Fruit fly (Drosophila melanogaster) whole organism, embryonic: Measurements from ENCODE around the gene CstF64.
A peak's percentile ranks its signal among the peaks of the same experiment; 100 is the strongest.

Experiments
- Asciz ChIP-seq: fragments of 200-800 bp; sonication (Bioruptor generic); optimal IDR thresholded peaks from 2 replicates; lab custom pipeline; 2017; ENCODE audit warnings: missing biosample characterization, mild to moderate bottlenecking, missing genetic modification characterization, missing genetic modification reagents
- Atf-2 ChIP-seq: fragments of 200-800 bp; sonication (Bioruptor generic); optimal IDR thresholded peaks from 2 replicates; lab custom pipeline; 2016; ENCODE audit warnings: missing biosample characterization, missing genetic modification characterization
- B-H1 ChIP-seq: fragments of 200-800 bp; sonication (Bioruptor generic); IDR thresholded peaks from 3 replicates; pipeline ENCODE4 v1.3.6; 2022; ENCODE audit warnings: missing biosample characterization, missing genetic modification characterization
- BEAF-32 ChIP-seq: fragments of 200-800 bp; sonication (Bioruptor generic); optimal IDR thresholded peaks from 3 replicates; lab custom pipeline; 2017; ENCODE audit warnings: missing biosample characterization, missing genetic modification characterization, mild to moderate bottlenecking, moderate library complexity, missing genetic modification reagents
- Bdp1 ChIP-seq: fragments of 200-800 bp; sonication (Bioruptor generic); optimal IDR thresholded peaks from 3 replicates; lab custom pipeline; 2016; ENCODE audit warnings: missing biosample characterization, missing genetic modification characterization
- CG11085 ChIP-seq: fragments of 200-800 bp; sonication (Bioruptor generic); IDR thresholded peaks from 2 replicates; pipeline ENCODE4 v1.3.6; 2022; ENCODE audit warnings: missing biosample characterization, missing genetic modification characterization
- CG11695 ChIP-seq: fragments of 200-800 bp; sonication (Bioruptor generic); IDR thresholded peaks from 3 replicates; pipeline ENCODE4 v1.3.6; 2022; ENCODE audit warnings: missing biosample characterization, missing genetic modification characterization
- CG11723 ChIP-seq: fragments of 200-800 bp; sonication (Bioruptor generic); optimal IDR thresholded peaks from 2 replicates; lab custom pipeline; 2017; ENCODE audit warnings: missing biosample characterization, mild to moderate bottlenecking, missing genetic modification characterization
- CG1233 ChIP-seq: fragments of 200-800 bp; sonication (Bioruptor generic); optimal IDR thresholded peaks from 4 replicates; lab custom pipeline; 2018; ENCODE audit warnings: missing biosample characterization, mild to moderate bottlenecking, missing genetic modification characterization
- CG12942 ChIP-seq: fragments of 200-800 bp; sonication (Bioruptor generic); optimal IDR thresholded peaks from 3 replicates; lab custom pipeline; 2016; ENCODE audit warnings: missing biosample characterization, missing genetic modification characterization
- CG13775 ChIP-seq: fragments of 200-800 bp; sonication (Bioruptor generic); optimal IDR thresholded peaks from 3 replicates; lab custom pipeline; 2017; ENCODE audit warnings: missing biosample characterization, mild to moderate bottlenecking, missing genetic modification characterization
- CG13894 ChIP-seq: fragments of 200-800 bp; sonication (Bioruptor generic); optimal IDR thresholded peaks from 3 replicates; lab custom pipeline; 2018; ENCODE audit warnings: missing biosample characterization, mild to moderate bottlenecking, missing genetic modification characterization, moderate library complexity
- CG14667 ChIP-seq: fragments of 200-800 bp; sonication (Bioruptor generic); IDR thresholded peaks from 2 replicates; pipeline ENCODE4 v1.3.6; 2022; ENCODE audit warnings: missing biosample characterization, missing genetic modification characterization
- CG15479 ChIP-seq: fragments of 200-800 bp; sonication (Bioruptor generic); optimal IDR thresholded peaks from 3 replicates; lab custom pipeline; 2019; ENCODE audit warnings: missing biosample characterization, mild to moderate bottlenecking, missing genetic modification characterization, moderate library complexity
- CG16863 ChIP-seq: fragments of 200-800 bp; sonication (Bioruptor generic); optimal IDR thresholded peaks from 3 replicates; lab custom pipeline; 2016; ENCODE audit warnings: missing biosample characterization, missing genetic modification characterization
- CG17568 ChIP-seq: fragments of 200-800 bp; sonication (Bioruptor generic); optimal IDR thresholded peaks from 2 replicates; lab custom pipeline; 2018; ENCODE audit warnings: missing biosample characterization, mild to moderate bottlenecking, missing genetic modification characterization, moderate library complexity
- CG18262 ChIP-seq: fragments of 200-800 bp; optimal IDR thresholded peaks from 3 replicates; lab custom pipeline; 2019; ENCODE audit warnings: missing biosample characterization, mild to moderate bottlenecking, missing genetic modification characterization, moderate library complexity
- CG31224 ChIP-seq: fragments of 200-800 bp; sonication (Bioruptor generic); IDR thresholded peaks from 2 replicates; pipeline ENCODE4 v1.3.6; 2022; ENCODE audit warnings: missing biosample characterization, missing genetic modification characterization
- CG31365 ChIP-seq: fragments of 200-800 bp; sonication (Bioruptor generic); optimal IDR thresholded peaks from 2 replicates; lab custom pipeline; 2018; ENCODE audit warnings: missing biosample characterization, mild to moderate bottlenecking, missing genetic modification characterization
- CG34376 ChIP-seq: fragments of 200-800 bp; sonication (Bioruptor generic); optimal IDR thresholded peaks from 2 replicates; lab custom pipeline; 2018; ENCODE audit warnings: missing biosample characterization, mild to moderate bottlenecking, missing genetic modification characterization
- CG3838 ChIP-seq: fragments of 200-800 bp; sonication (Bioruptor generic); optimal IDR thresholded peaks from 3 replicates; lab custom pipeline; 2016; ENCODE audit warnings: missing biosample characterization, missing genetic modification characterization
- CG4617 ChIP-seq: fragments of 200-800 bp; sonication (Bioruptor generic); optimal IDR thresholded peaks from 3 replicates; lab custom pipeline; 2016; ENCODE audit warnings: missing biosample characterization, missing genetic modification characterization, borderline replicate concordance
- CG4820 ChIP-seq: fragments of 200-800 bp; sonication (Bioruptor generic); optimal IDR thresholded peaks from 3 replicates; lab custom pipeline; 2016; ENCODE audit warnings: missing biosample characterization, missing genetic modification characterization
- CG6254 ChIP-seq: fragments of 200-800 bp; sonication (Bioruptor generic); optimal IDR thresholded peaks from 3 replicates; lab custom pipeline; 2017; ENCODE audit warnings: mild to moderate bottlenecking, missing biosample characterization, missing genetic modification reagents, missing genetic modification characterization
- Camta ChIP-seq: fragments of 200-800 bp; sonication (Bioruptor generic); optimal IDR thresholded peaks from 2 replicates; lab custom pipeline; 2016; ENCODE audit warnings: missing biosample characterization, missing genetic modification characterization
- Eip74EF ChIP-seq, 2 experiments: fragments of 200-800 bp in 1 of 2; fragments of >200 bp in 1 of 2; sonication (Bioruptor generic) in 1 of 2; optimal IDR thresholded peaks; 2 replicates each; lab custom pipeline; 2017 to 2019; ENCODE audit warnings: missing biosample characterization in 2 of 2, missing genetic modification characterization in 2 of 2, mild to moderate bottlenecking in 1 of 2, moderate library complexity in 1 of 2
- HLHmδ ChIP-seq: fragments of 200-800 bp; sonication (Bioruptor generic); optimal IDR thresholded peaks from 2 replicates; lab custom pipeline; 2018; ENCODE audit warnings: missing biosample characterization, mild to moderate bottlenecking, missing genetic modification characterization, moderate library complexity
- Hand ChIP-seq: fragments of 200-800 bp; sonication (Bioruptor generic); optimal IDR thresholded peaks from 2 replicates; lab custom pipeline; 2017; ENCODE audit warnings: mild to moderate bottlenecking, missing biosample characterization, missing genetic modification reagents, missing genetic modification characterization
- Scr ChIP-seq: fragments of 200-800 bp; sonication (Bioruptor generic); IDR thresholded peaks from 2 replicates; pipeline ENCODE4 v1.3.6; 2022; ENCODE audit warnings: missing biosample characterization, missing genetic modification characterization; ENCODE audit not compliant: partially characterized antibody
- Xrp1 ChIP-seq: fragments of 200-800 bp; sonication (Bioruptor generic); IDR thresholded peaks from 2 replicates; pipeline ENCODE4 v1.3.6; 2022; ENCODE audit warnings: missing biosample characterization, missing genetic modification characterization
- bsh ChIP-seq, 2 experiments: fragments of 200-800 bp; sonication (Bioruptor generic); optimal IDR thresholded peaks; 2 replicates each; lab custom pipeline; 2017 to 2018; ENCODE audit warnings: mild to moderate bottlenecking in 2 of 2, missing biosample characterization in 2 of 2, missing genetic modification characterization in 2 of 2, moderate library complexity in 1 of 2
- fd102C ChIP-seq: fragments of 200-800 bp; sonication (Bioruptor generic); optimal IDR thresholded peaks from 2 replicates; lab custom pipeline; 2018; ENCODE audit warnings: missing biosample characterization, mild to moderate bottlenecking, missing genetic modification characterization, moderate library complexity
- fru ChIP-seq: fragments of >200 bp; optimal IDR thresholded peaks from 2 replicates; lab custom pipeline; 2017
- gsb-n ChIP-seq: fragments of 200-800 bp; sonication (Bioruptor generic); optimal IDR thresholded peaks from 3 replicates; lab custom pipeline; 2018; ENCODE audit warnings: missing biosample characterization, mild to moderate bottlenecking, missing genetic modification characterization
- hb ChIP-seq: fragments of 200-800 bp; sonication (Bioruptor generic); IDR thresholded peaks from 3 replicates; pipeline ENCODE4 v1.3.6; 2022; ENCODE audit warnings: missing biosample characterization, missing genetic modification characterization; ENCODE audit not compliant: partially characterized antibody
- ken ChIP-seq: fragments of 200-800 bp; sonication (Bioruptor generic); IDR thresholded peaks from 3 replicates; pipeline ENCODE4 v1.3.6; 2022; ENCODE audit warnings: missing biosample characterization, missing genetic modification characterization
- lab ChIP-seq: fragments of 200-800 bp; sonication (Bioruptor generic); optimal IDR thresholded peaks from 3 replicates; lab custom pipeline; 2017; ENCODE audit warnings: missing biosample characterization, missing genetic modification characterization, mild to moderate bottlenecking, moderate library complexity, missing genetic modification reagents
- pfk ChIP-seq: fragments of 200-800 bp; sonication (Bioruptor generic); optimal IDR thresholded peaks from 2 replicates; lab custom pipeline; 2018; ENCODE audit warnings: missing biosample characterization, mild to moderate bottlenecking, missing genetic modification characterization, moderate library complexity
- ranshi ChIP-seq: fragments of 200-800 bp; sonication (Bioruptor generic); IDR thresholded peaks from 2 replicates; pipeline ENCODE4 v1.3.6; 2022; ENCODE audit warnings: missing biosample characterization, missing genetic modification characterization
- row ChIP-seq: fragments of 200-800 bp; sonication (Bioruptor generic); IDR thresholded peaks from 3 replicates; pipeline ENCODE4 v1.3.6; 2022; ENCODE audit warnings: missing biosample characterization, missing genetic modification characterization
- run ChIP-seq: fragments of 200-800 bp; sonication (Bioruptor generic); optimal IDR thresholded peaks from 3 replicates; lab custom pipeline; 2018; ENCODE audit warnings: missing biosample characterization, mild to moderate bottlenecking, missing genetic modification characterization
- shn ChIP-seq: fragments of 200-800 bp; sonication (Bioruptor generic); optimal IDR thresholded peaks from 3 replicates; lab custom pipeline; 2016; ENCODE audit warnings: missing biosample characterization, missing genetic modification characterization
- sima ChIP-seq: fragments of 200-800 bp; sonication (Bioruptor generic); optimal IDR thresholded peaks from 2 replicates; lab custom pipeline; 2016; ENCODE audit warnings: missing biosample characterization, missing genetic modification characterization
- sr ChIP-seq: fragments of 200-800 bp; sonication (Bioruptor generic); IDR thresholded peaks from 3 replicates; pipeline ENCODE4 v1.3.6; 2022; ENCODE audit warnings: missing biosample characterization, missing genetic modification characterization
- tin ChIP-seq: fragments of 200-800 bp; sonication (Bioruptor generic); optimal IDR thresholded peaks from 3 replicates; lab custom pipeline; 2016; ENCODE audit warnings: missing biosample characterization, missing genetic modification characterization
- toy ChIP-seq: fragments of 200-800 bp; sonication (Bioruptor generic); IDR thresholded peaks from 2 replicates; pipeline ENCODE4 v1.3.6; 2022; ENCODE audit warnings: missing biosample characterization, missing genetic modification characterization
- unc-4 ChIP-seq: fragments of 200-800 bp; sonication (Bioruptor generic); IDR thresholded peaks from 2 replicates; pipeline ENCODE4 v1.3.6; 2022; ENCODE audit warnings: missing biosample characterization, missing genetic modification characterization; ENCODE audit not compliant: partially characterized antibody
- usp ChIP-seq: fragments of >200 bp; optimal IDR thresholded peaks from 2 replicates; lab custom pipeline; 2017; ENCODE audit warnings: missing biosample characterization, missing genetic modification characterization

The CstF64 gene

dm6 chr3R:18658945-18659642 lies at the start of gene CstF64, which contains the start of gene CG31224 (continued):
- TF ChIP-seq CG3838 (GFP tag; lab: Kevin White, UChicago), result peak; percentile 37
- peak; percentile 79 for TF ChIP-seq CG4820 (GFP tag; lab: Kevin White, UChicago)
- peak; percentile 76 for TF ChIP-seq CG34376 (GFP tag; lab: Kevin White, UChicago)
- TF ChIP-seq pfk (GFP tag; lab: Kevin White, UChicago), result no peak
- no peak for TF ChIP-seq fru (lab: Kevin White, UChicago)
- TF ChIP-seq bsh (GFP tag; optimal IDR thresholded peaks at IDR 0.05; lab: Kevin White, UChicago), result peak in 1 of 2 experiments; percentile 82
- TF ChIP-seq CG6254 (GFP tag; lab: Kevin White, UChicago), result peak; percentile 26
- no peak for TF ChIP-seq CG13894 (tag; lab: Kevin White, UChicago)
- peak; percentile 81 for TF ChIP-seq CG18262
- peak; percentile 76 for TF ChIP-seq CG14667
- peak; percentile 84 for TF ChIP-seq Atf-2
- 0 out of 2 replicates have a peak, but pooled peaks have one; percentile 25 for TF ChIP-seq toy (GFP tag; lab: Robert Waterston, UW)
- TF ChIP-seq shn, result peak; percentile 89
- TF ChIP-seq tin (GFP tag; lab: Kevin White, UChicago), result peak; percentile 87
- no peak for TF ChIP-seq hb (GFP tag; lab: Robert Waterston, UW)
- peak; percentile 70 for TF ChIP-seq CG1233 (GFP tag; lab: Kevin White, UChicago)
- peak; percentile 25 for TF ChIP-seq CG31365 (tag; lab: Kevin White, UChicago)
- peak; percentile 89 for TF ChIP-seq CG12942 (GFP tag; lab: Kevin White, UChicago)
- peak; percentile 82 for TF ChIP-seq CG11723 (GFP tag; lab: Kevin White, UChicago)
- TF ChIP-seq sima (GFP tag; lab: Kevin White, UChicago), result peak; percentile 53
- peak; percentile 94 for TF ChIP-seq row
- no peak for TF ChIP-seq Hand
- peak; percentile 80 for TF ChIP-seq CG11085 (GFP tag; lab: Robert Waterston, UW)
- TF ChIP-seq Asciz (GFP tag; lab: Kevin White, UChicago), result peak; percentile 37
- TF ChIP-seq CG15479, result no peak
- TF ChIP-seq CG31224 (GFP tag; lab: Robert Waterston, UW), result peak; percentile 91
- TF ChIP-seq HLHmδ (GFP tag; lab: Kevin White, UChicago), result no peak
- no peak; the same call in 1 of the 2 replicates for TF ChIP-seq unc-4 (GFP tag; lab: Robert Waterston, UW)
- TF ChIP-seq gsb-n (tag; lab: Kevin White, UChicago), result no peak
- TF ChIP-seq Bdp1 (GFP tag; lab: Kevin White, UChicago), result peak; percentile 81
- peak; percentile 15 for TF ChIP-seq fd102C (GFP tag; lab: Kevin White, UChicago)
- TF ChIP-seq CG4617 (GFP tag; lab: Kevin White, UChicago), result peak; percentile 90
- TF ChIP-seq CG11695 (GFP tag; lab: Robert Waterston, UW), result peak; percentile 65
- peak; percentile 84 for TF ChIP-seq Camta (GFP tag; lab: Kevin White, UChicago)
- TF ChIP-seq Eip74EF (GFP tag; optimal IDR thresholded peaks at IDR 0.05; lab: Kevin White, UChicago), result peak in 1 of 2 experiments; percentile 6
- 0 out of 3 replicates have a peak, but pooled peaks have one; percentile 4 for TF ChIP-seq sr (GFP tag; lab: Robert Waterston, UW)
- TF ChIP-seq CG16863 (GFP tag; lab: Kevin White, UChicago), result peak; percentile 83
- peak; percentile 84 for TF ChIP-seq ranshi (GFP tag; lab: Robert Waterston, UW)
- TF ChIP-seq Xrp1, result peak; percentile 84
- peak; percentile 54 for TF ChIP-seq BEAF-32 (GFP tag; lab: Kevin White, UChicago)
- TF ChIP-seq B-H1 (GFP tag; lab: Robert Waterston, UW), result peak; percentile 78
- peak; percentile 78; the same call in 2 of the 3 replicates for TF ChIP-seq ken (GFP tag; lab: Robert Waterston, UW)
- peak; percentile 37; the same call in 1 of the 2 replicates for TF ChIP-seq Scr (GFP tag; lab: Robert Waterston, UW)
- peak; percentile 91 for TF ChIP-seq CG13775 (GFP tag; lab: Kevin White, UChicago)
- TF ChIP-seq lab (GFP tag; lab: Kevin White, UChicago), result peak; percentile 90
- no peak for TF ChIP-seq CG17568 (GFP tag; lab: Kevin White, UChicago)
- peak; percentile 53 for TF ChIP-seq run (tag; lab: Kevin White, UChicago)
- no peak for TF ChIP-seq usp (GFP tag; lab: Kevin White, UChicago)
